Worm (Caenorhabditis elegans) whole organism, young adult: ENCODE results near the gene slc-36.5.

Experiments used
- chd-7 ChIP-seq: sonication (generic microtip); optimal IDR thresholded peaks from 2 replicates; lab custom pipeline; 2016; ENCODE audit warnings: mild to moderate bottlenecking, missing genetic modification characterization, moderate library complexity, missing compliant biosample characterization
- hlh-12 ChIP-seq: sonication (generic microtip); optimal IDR thresholded peaks from 2 replicates; lab custom pipeline; 2016; ENCODE audit warnings: missing genetic modification characterization, missing compliant biosample characterization
- lin-40 ChIP-seq: sonication (generic microtip); optimal IDR thresholded peaks from 2 replicates; lab custom pipeline; 2016; ENCODE audit warnings: missing genetic modification characterization, mild to moderate bottlenecking, missing compliant biosample characterization, missing genotype, missing genetic modification reagents
- lsl-1 ChIP-seq: fragments of 200-800 bp; sonication (Bioruptor generic); optimal IDR thresholded peaks from 2 replicates; lab custom pipeline; 2018; ENCODE audit warnings: mild to moderate bottlenecking, missing genetic modification characterization, moderate library complexity, missing compliant biosample characterization
- pha-4 ChIP-seq: fragments of 150-350 bp; sonication (generic microtip); optimal IDR thresholded peaks from 2 replicates; lab custom pipeline; 2014; ENCODE audit warnings: missing biosample characterization, missing genetic modification reagents, missing genetic modification characterization

DNA sequence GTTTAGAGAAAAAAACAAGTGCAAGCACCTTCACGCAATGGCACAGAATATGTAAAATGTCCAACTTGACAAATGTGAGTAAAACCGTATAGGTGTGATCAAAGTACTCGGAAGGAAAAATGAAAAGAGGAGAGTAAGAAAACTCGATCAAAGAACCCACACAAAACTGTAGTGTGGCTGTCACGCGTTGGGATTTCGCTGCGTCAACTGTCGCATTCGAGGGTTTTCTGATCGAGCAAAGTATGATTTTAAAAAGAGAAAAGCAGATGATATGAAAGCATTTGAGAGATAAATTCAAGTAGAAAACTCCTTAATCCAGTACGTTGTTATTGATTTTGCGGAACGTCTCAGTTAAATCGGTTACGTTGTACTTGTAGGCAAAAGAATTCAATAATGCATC is 15.0 kb upstream of the slc-36.5 start:
- no peak for TF ChIP-seq hlh-12 (tag; lab: Kevin White, UChicago)
- TF ChIP-seq chd-7 (tag; lab: Kevin White, UChicago), result no peak
- TF ChIP-seq lin-40, result peak; percentile 5
- TF ChIP-seq lsl-1 (GFP tag; lab: Kevin White, UChicago), result no peak
- no peak for TF ChIP-seq pha-4 (tag; lab: Kevin White, UChicago)
